Fruit fly (Drosophila melanogaster) whole organism, wandering third instar larva: Measurements from ENCODE around the gene Tsp29Fb.

ENCODE experiments used
- Abd-B ChIP-seq: fragments of >200 bp; optimal IDR thresholded peaks from 2 replicates; lab custom pipeline; 2017; ENCODE audit warnings: missing biosample characterization, missing genetic modification characterization
- CG32264 ChIP-seq: fragments of 200-800 bp; sonication (Bioruptor generic); optimal IDR thresholded peaks from 2 replicates; lab custom pipeline; 2016; ENCODE audit warnings: missing biosample characterization, missing genetic modification characterization
- CG9705 ChIP-seq: fragments of 200-800 bp; sonication (Bioruptor generic); optimal IDR thresholded peaks from 2 replicates; lab custom pipeline; 2018; ENCODE audit warnings: missing biosample characterization, mild to moderate bottlenecking, missing genetic modification characterization
- CrebA ChIP-seq: fragments of 200-800 bp; sonication (Bioruptor generic); optimal IDR thresholded peaks from 2 replicates; lab custom pipeline; 2016; ENCODE audit warnings: missing biosample characterization, mild to moderate bottlenecking, missing genetic modification characterization, borderline replicate concordance
- Dfd ChIP-seq: fragments of >200 bp; optimal IDR thresholded peaks from 2 replicates; lab custom pipeline; 2017; ENCODE audit warnings: missing biosample characterization, missing genetic modification characterization
- Dif ChIP-seq: fragments of 200-275, 200-300 bp; sonication (Bioruptor generic); optimal IDR thresholded peaks from 2 replicates; lab custom pipeline; 2018; ENCODE audit warnings: missing biosample characterization, missing genetic modification characterization; ENCODE audit not compliant: partially characterized antibody
- GATAd ChIP-seq: sonication (Bioruptor generic); optimal IDR thresholded peaks from 2 replicates; lab custom pipeline; 2016; ENCODE audit warnings: missing biosample characterization, missing genetic modification characterization
- HLH106 ChIP-seq: fragments of 200-800 bp; optimal IDR thresholded peaks from 3 replicates; lab custom pipeline; 2019; ENCODE audit warnings: missing biosample characterization, mild to moderate bottlenecking, missing genetic modification characterization, moderate library complexity
- Hnf4 ChIP-seq: fragments of 200-800 bp; sonication (Bioruptor generic); optimal IDR thresholded peaks from 2 replicates; lab custom pipeline; 2016; ENCODE audit warnings: missing biosample characterization, mild to moderate bottlenecking, missing genetic modification characterization
- Hr78 ChIP-seq: fragments of >200 bp; optimal IDR thresholded peaks from 2 replicates; lab custom pipeline; 2017; ENCODE audit warnings: missing biosample characterization, missing genetic modification characterization
- Hr83 ChIP-seq: fragments of 200-300 bp; sonication (Bioruptor generic); optimal IDR thresholded peaks from 2 replicates; lab custom pipeline; 2016; ENCODE audit warnings: missing biosample characterization, mild to moderate bottlenecking, missing genetic modification characterization, moderate library complexity; ENCODE audit not compliant: poor library complexity, severe bottlenecking
- Jra ChIP-seq: sonication (Bioruptor generic); optimal IDR thresholded peaks from 2 replicates; lab custom pipeline; 2016; ENCODE audit warnings: missing biosample characterization, missing genetic modification characterization
- Mio ChIP-seq: sonication (Bioruptor generic); optimal IDR thresholded peaks from 2 replicates; lab custom pipeline; 2016; ENCODE audit warnings: missing biosample characterization, missing genetic modification characterization
- Myc ChIP-seq: fragments of >200 bp; optimal IDR thresholded peaks from 2 replicates; lab custom pipeline; 2017
- N ChIP-seq: fragments of >200 bp; optimal IDR thresholded peaks from 2 replicates; lab custom pipeline; 2018; ENCODE audit warnings: missing biosample characterization, missing external identifiers, missing genetic modification characterization
- OdsH ChIP-seq: fragments of 200-800 bp; sonication (Bioruptor generic); optimal IDR thresholded peaks from 2 replicates; lab custom pipeline; 2016; ENCODE audit warnings: missing biosample characterization, mild to moderate bottlenecking, missing genetic modification characterization
- Rel ChIP-seq, 2 experiments: fragments of 200-800 bp; sonication (Bioruptor generic) in 1 of 2; optimal IDR thresholded peaks; 2 replicates in 1 of 2; 3 replicates in 1 of 2; lab custom pipeline; 2016 to 2019; ENCODE audit warnings: mild to moderate bottlenecking in 2 of 2, missing biosample characterization in 2 of 2, missing genetic modification characterization in 2 of 2, moderate library complexity in 1 of 2
- Sp1 ChIP-seq: fragments of 200-800 bp; sonication (Bioruptor generic); optimal IDR thresholded peaks from 3 replicates; lab custom pipeline; 2019; ENCODE audit warnings: missing biosample characterization, mild to moderate bottlenecking, missing genetic modification characterization, moderate library complexity
- Vsx2 ChIP-seq: fragments of 200-300, 225-300 bp; sonication (Bioruptor generic); optimal IDR thresholded peaks from 2 replicates; lab custom pipeline; 2018; ENCODE audit warnings: missing biosample characterization, missing genetic modification characterization; ENCODE audit not compliant: partially characterized antibody
- br ChIP-seq: fragments of 200-800 bp; sonication (Bioruptor generic); optimal IDR thresholded peaks from 2 replicates; lab custom pipeline; 2016; ENCODE audit warnings: missing biosample characterization, missing genetic modification characterization
- brk ChIP-seq: fragments of 200-800 bp; sonication (Bioruptor generic); optimal IDR thresholded peaks from 2 replicates; lab custom pipeline; 2016; ENCODE audit warnings: missing biosample characterization, mild to moderate bottlenecking, missing genetic modification characterization
- dl ChIP-seq, 2 experiments: fragments of 175-275, 200-275 bp in 1 of 2; fragments of 200-275 bp in 1 of 2; sonication (Bioruptor generic); optimal IDR thresholded peaks; lab custom pipeline; 2018; ENCODE audit warnings: mild to moderate bottlenecking in 2 of 2, missing biosample characterization in 2 of 2, missing genetic modification characterization in 2 of 2, moderate library complexity in 2 of 2; ENCODE audit not compliant: partially characterized antibody in 2 of 2, insufficient read depth in 1 of 2
- dmrt93B ChIP-seq: fragments of 200-800 bp; sonication (Bioruptor generic); optimal IDR thresholded peaks from 2 replicates; lab custom pipeline; 2018; ENCODE audit warnings: missing biosample characterization, mild to moderate bottlenecking, missing genetic modification characterization
- dsf ChIP-seq: sonication (Bioruptor generic); optimal IDR thresholded peaks from 2 replicates; lab custom pipeline; 2016; ENCODE audit warnings: missing biosample characterization, missing genetic modification characterization, borderline replicate concordance
- ey ChIP-seq: fragments of 200-800 bp; sonication (Bioruptor generic); optimal IDR thresholded peaks from 2 replicates; lab custom pipeline; 2016; ENCODE audit warnings: missing biosample characterization, missing genetic modification characterization
- foxo ChIP-seq, 2 experiments: fragments of 200-800 bp; sonication (Bioruptor generic); optimal IDR thresholded peaks; 2 replicates in 1 of 2; 3 replicates in 1 of 2; lab custom pipeline; 2016 to 2017; ENCODE audit warnings: missing biosample characterization in 2 of 2, missing genetic modification characterization in 2 of 2
- fru ChIP-seq: fragments of 200-800 bp; sonication (Bioruptor generic); optimal IDR thresholded peaks from 3 replicates; lab custom pipeline; 2016; ENCODE audit warnings: missing biosample characterization, mild to moderate bottlenecking, missing genetic modification characterization
- h ChIP-seq: fragments of 200-800 bp; sonication (Bioruptor generic); optimal IDR thresholded peaks from 3 replicates; lab custom pipeline; 2016; ENCODE audit warnings: missing biosample characterization, mild to moderate bottlenecking, missing genetic modification characterization
- jim ChIP-seq: fragments of 175-275, 200-325 bp; sonication (Bioruptor generic); optimal IDR thresholded peaks from 2 replicates; lab custom pipeline; 2016; ENCODE audit warnings: missing biosample characterization, mild to moderate bottlenecking, missing genetic modification characterization
- lola ChIP-seq: fragments of >200 bp; optimal IDR thresholded peaks from 2 replicates; lab custom pipeline; 2017; ENCODE audit warnings: missing biosample characterization, missing genetic modification characterization
- pan ChIP-seq: fragments of >200 bp; optimal IDR thresholded peaks from 2 replicates; lab custom pipeline; 2017
- psq ChIP-seq: fragments of 200-800 bp; sonication (Bioruptor generic); optimal IDR thresholded peaks from 3 replicates; lab custom pipeline; 2017; ENCODE audit warnings: missing biosample characterization, mild to moderate bottlenecking, missing genetic modification characterization, moderate library complexity
- rgr ChIP-seq: fragments of 200-800 bp; sonication (Bioruptor generic); optimal IDR thresholded peaks from 3 replicates; lab custom pipeline; 2016; ENCODE audit warnings: missing biosample characterization, mild to moderate bottlenecking, missing genetic modification characterization
- sage ChIP-seq: fragments of 200-800 bp; sonication (Bioruptor generic); optimal IDR thresholded peaks from 2 replicates; lab custom pipeline; 2016; ENCODE audit warnings: missing biosample characterization, mild to moderate bottlenecking, missing genetic modification characterization
- sv ChIP-seq: fragments of 200-800 bp; sonication (Bioruptor generic); optimal IDR thresholded peaks from 3 replicates; lab custom pipeline; 2016; ENCODE audit warnings: missing biosample characterization, missing genetic modification characterization
- tai ChIP-seq: sonication (Bioruptor generic); optimal IDR thresholded peaks from 2 replicates; lab custom pipeline; 2016; ENCODE audit warnings: missing biosample characterization, missing genetic modification characterization
- usp ChIP-seq: fragments of >200 bp; optimal IDR thresholded peaks from 2 replicates; lab custom pipeline; 2017; ENCODE audit warnings: missing biosample characterization, missing genetic modification characterization
- woc ChIP-seq: sonication (Bioruptor generic); optimal IDR thresholded peaks from 2 replicates; lab custom pipeline; 2016; ENCODE audit warnings: missing biosample characterization, mild to moderate bottlenecking, missing genetic modification characterization

The Tsp29Fb gene

DNA sequence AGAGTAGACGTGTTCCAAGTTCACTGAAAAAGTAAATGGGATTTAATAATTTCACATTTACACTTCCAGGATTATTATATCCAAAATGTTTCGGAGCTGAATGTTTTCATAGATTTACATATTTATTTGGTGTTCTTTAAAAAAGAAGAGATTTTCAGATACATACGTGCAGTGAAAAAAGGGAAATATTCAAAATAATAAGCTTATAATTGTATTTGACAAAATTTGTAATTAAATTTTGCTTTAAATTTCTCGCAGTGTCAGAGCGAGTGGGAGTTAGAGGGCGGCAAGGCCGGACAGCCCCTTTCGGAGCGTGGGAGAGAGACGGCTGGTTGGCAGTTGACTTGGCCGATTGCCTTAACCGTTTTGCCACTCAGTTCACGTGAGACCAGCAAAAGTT, at the start of gene Tsp29Fb:
Gene Tsp29Fb, plus strand, starts transcription at position 388 of the 400 bp plus-strand sequence.
- peak; percentile 52 for TF ChIP-seq Dif (GFP tag; lab: Kevin White, UChicago)
- no peak for TF ChIP-seq Hr78 (GFP tag; lab: Kevin White, UChicago)
- TF ChIP-seq rgr (GFP tag; lab: Kevin White, UChicago): peak; percentile 79
- peak; percentile 63 for TF ChIP-seq CG9705
- TF ChIP-seq woc (GFP tag; lab: Kevin White, UChicago): peak; percentile 60
- TF ChIP-seq Jra (GFP tag; lab: Kevin White, UChicago): peak; percentile 28
- no peak for TF ChIP-seq usp
- TF ChIP-seq pan (lab: Kevin White, UChicago): no peak
- TF ChIP-seq Sp1 (GFP tag; lab: Kevin White, UChicago): peak; percentile 87
- TF ChIP-seq Abd-B: no peak
- TF ChIP-seq psq: peak; percentile 64
- TF ChIP-seq dl (GFP tag; optimal IDR thresholded peaks at IDR 0.05; lab: Kevin White, UChicago; ENCODE audit: insufficient read depth in 1 of 2, partially characterized antibody in 2 of 2): no peak
- TF ChIP-seq jim (GFP tag; lab: Kevin White, UChicago): no peak
- peak; percentile 39 for TF ChIP-seq tai (GFP tag; lab: Kevin White, UChicago)
- peak; percentile 52 for TF ChIP-seq dmrt93B (GFP tag; lab: Kevin White, UChicago)
- TF ChIP-seq Vsx2 (GFP tag; lab: Kevin White, UChicago): peak; percentile 24
- no peak for TF ChIP-seq GATAd (GFP tag; lab: Kevin White, UChicago)
- TF ChIP-seq OdsH (GFP tag; lab: Kevin White, UChicago): peak; percentile 84
- TF ChIP-seq brk (GFP tag; lab: Kevin White, UChicago): peak; percentile 67
- no peak for TF ChIP-seq Rel (GFP tag; optimal IDR thresholded peaks at IDR 0.05; lab: Kevin White, UChicago)
- peak; percentile 55 for TF ChIP-seq Rel (tag; optimal IDR thresholded peaks at IDR 0.05; lab: Kevin White, UChicago)
- TF ChIP-seq sage (GFP tag; lab: Kevin White, UChicago): no peak
- TF ChIP-seq br: peak; percentile 78
- TF ChIP-seq foxo (GFP tag; optimal IDR thresholded peaks at IDR 0.05; lab: Kevin White, UChicago): peak in 1 of 2 experiments; percentile 87
- TF ChIP-seq sv (GFP tag; lab: Kevin White, UChicago): peak; percentile 58
- peak; percentile 82 for TF ChIP-seq fru (GFP tag; lab: Kevin White, UChicago)
- TF ChIP-seq CrebA (GFP tag; lab: Kevin White, UChicago): no peak
- no peak for TF ChIP-seq Mio (GFP tag; lab: Kevin White, UChicago)
- TF ChIP-seq HLH106: peak; percentile 88
- no peak for TF ChIP-seq lola (GFP tag; lab: Kevin White, UChicago)
- TF ChIP-seq h: peak; percentile 87
- peak; percentile 24 for TF ChIP-seq CG32264 (GFP tag; lab: Kevin White, UChicago)
- TF ChIP-seq Dfd (GFP tag; lab: Kevin White, UChicago): no peak
- no peak for TF ChIP-seq Myc (lab: Kevin White, UChicago)
- no peak for TF ChIP-seq dsf (GFP tag; lab: Kevin White, UChicago)
- no peak for TF ChIP-seq Hr83 (GFP tag; lab: Kevin White, UChicago)
- TF ChIP-seq Hnf4 (GFP tag; lab: Kevin White, UChicago): peak; percentile 55
- peak; percentile 80 for TF ChIP-seq ey
- TF ChIP-seq N: no peak

DNA sequence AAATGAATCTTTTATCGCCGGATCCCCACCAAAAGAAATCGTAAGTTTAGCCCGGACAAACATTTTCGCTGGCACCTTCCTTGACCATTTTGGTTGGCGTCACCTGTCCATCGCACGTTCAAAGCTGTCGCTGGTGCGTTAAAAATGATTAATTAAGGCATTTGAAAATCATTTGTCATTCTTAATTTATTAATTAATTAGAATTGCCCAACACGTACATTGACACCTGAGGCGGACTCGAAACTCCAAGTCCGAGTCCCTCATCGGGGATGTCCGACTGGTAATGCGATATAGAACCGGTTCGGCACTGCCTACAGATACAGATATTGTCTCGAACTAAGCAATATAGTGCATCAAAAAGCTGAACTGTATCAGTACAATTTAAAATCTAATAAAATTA, 49.0 kb upstream of the Tsp29Fb start:
- TF ChIP-seq Dif (GFP tag; lab: Kevin White, UChicago): no peak
- no peak for TF ChIP-seq Rel (GFP tag; optimal IDR thresholded peaks at IDR 0.05; lab: Kevin White, UChicago)
- TF ChIP-seq Rel (tag; optimal IDR thresholded peaks at IDR 0.05; lab: Kevin White, UChicago): peak; percentile 16
- TF ChIP-seq psq: no peak

DNA sequence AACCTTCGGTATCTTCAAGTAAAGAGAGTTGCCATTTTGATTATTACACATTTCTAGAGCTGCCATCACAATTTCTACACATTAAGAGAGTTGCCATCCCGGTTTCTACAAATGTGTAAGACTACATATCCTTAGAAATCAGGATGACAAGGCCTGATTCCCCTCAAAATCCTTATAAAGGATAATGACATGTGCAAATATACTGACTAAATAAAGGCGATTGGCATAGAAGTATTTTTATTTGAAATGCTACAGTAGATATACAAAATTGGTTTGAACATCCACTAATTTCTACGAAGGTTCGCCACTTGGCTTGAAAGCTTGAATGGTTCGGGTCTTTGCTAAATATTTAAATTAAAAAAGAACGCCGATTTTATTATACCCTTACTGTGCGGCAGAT, 48.5 kb upstream of the Tsp29Fb start:
- TF ChIP-seq psq (no peak), usp (no peak), Myc (lab: Kevin White, UChicago) (peak; percentile 86), Dif (GFP tag; lab: Kevin White, UChicago) (no peak)
